Fruit fly (Drosophila melanogaster): ENCODE measurements around the gene CG7402.

The CG7402 gene

DNA sequence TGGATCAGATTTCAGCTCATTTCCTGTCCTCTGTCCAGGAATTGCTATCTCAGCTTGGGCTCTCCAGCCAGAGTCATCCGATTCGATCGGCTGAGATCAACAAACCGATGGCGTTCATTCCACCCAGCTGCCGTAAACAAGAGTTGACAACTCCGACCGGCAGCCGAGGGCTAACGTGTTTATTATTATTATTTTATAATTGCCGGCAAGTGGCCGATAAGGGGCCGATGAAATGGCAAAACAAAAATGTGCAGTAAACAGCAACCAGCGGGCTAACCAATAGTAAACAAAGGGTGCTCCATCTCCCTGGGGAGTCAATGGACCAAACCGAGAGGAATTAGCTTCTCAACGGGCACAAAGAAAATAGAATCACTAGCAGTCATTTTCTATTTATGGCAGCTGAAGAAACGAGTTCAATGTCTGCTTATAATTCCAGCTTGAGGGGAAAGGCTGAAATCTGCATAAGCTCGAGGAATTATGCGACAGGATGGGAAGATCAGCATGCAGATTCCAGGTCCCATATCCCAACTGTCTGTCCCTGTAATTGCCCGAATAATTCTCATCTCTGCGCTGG is 37.8 kb downstream of the CG7402 start:
- TF ChIP-seq dmrt93B (GFP tag; optimal IDR thresholded peaks at IDR 0.05) (no peak), sage (GFP tag; optimal IDR thresholded peaks at IDR 0.05) (peak; percentile 15), Hnf4 (GFP tag; optimal IDR thresholded peaks at IDR 0.05) (peak; percentile 7), jim (GFP tag; optimal IDR thresholded peaks at IDR 0.05) (no peak), brk (GFP tag; optimal IDR thresholded peaks at IDR 0.05) (no peak), pan (optimal IDR thresholded peaks at IDR 0.05) (no peak), br (GFP tag; optimal IDR thresholded peaks at IDR 0.05) (no peak), Jra (GFP tag; optimal IDR thresholded peaks at IDR 0.05) (no peak), ey (GFP tag; optimal IDR thresholded peaks at IDR 0.05) (peak; percentile 12), usp (GFP tag; optimal IDR thresholded peaks at IDR 0.05) (no peak), Rel (GFP tag; optimal IDR thresholded peaks at IDR 0.05) (no peak), Rel (tag; optimal IDR thresholded peaks at IDR 0.05) (peak; percentile 73), woc (GFP tag; optimal IDR thresholded peaks at IDR 0.05) (no peak), Hr78 (GFP tag; optimal IDR thresholded peaks at IDR 0.05) (no peak), Mio (GFP tag; optimal IDR thresholded peaks at IDR 0.05) (no peak), Vsx2 (GFP tag; optimal IDR thresholded peaks at IDR 0.05; ENCODE audit: partially characterized antibody) (no peak), CG9705 (GFP tag; optimal IDR thresholded peaks at IDR 0.05) (no peak), lola (GFP tag; optimal IDR thresholded peaks at IDR 0.05) (no peak), h (GFP tag; optimal IDR thresholded peaks at IDR 0.05) (peak; percentile 43), Abd-B (GFP tag; optimal IDR thresholded peaks at IDR 0.05) (no peak), sv (GFP tag; optimal IDR thresholded peaks at IDR 0.05) (no peak), tai (GFP tag; optimal IDR thresholded peaks at IDR 0.05) (peak; percentile 38), Hr83 (GFP tag; optimal IDR thresholded peaks at IDR 0.05; ENCODE audit: poor library complexity, severe bottlenecking) (no peak), psq (GFP tag; optimal IDR thresholded peaks at IDR 0.05) (no peak), GATAd (GFP tag; optimal IDR thresholded peaks at IDR 0.05) (no peak), Dif (GFP tag; optimal IDR thresholded peaks at IDR 0.05; ENCODE audit: partially characterized antibody) (no peak), HLH106 (tag; optimal IDR thresholded peaks at IDR 0.05) (peak; percentile 32), N (GFP tag; optimal IDR thresholded peaks at IDR 0.05) (no peak), Myc (optimal IDR thresholded peaks at IDR 0.05) (no peak), OdsH (GFP tag; optimal IDR thresholded peaks at IDR 0.05) (peak; percentile 1), CrebA (GFP tag; optimal IDR thresholded peaks at IDR 0.05; ENCODE audit: borderline replicate concordance) (peak; percentile 74), foxo (GFP tag; optimal IDR thresholded peaks at IDR 0.05) (no peak), Dfd (GFP tag; optimal IDR thresholded peaks at IDR 0.05) (no peak), dl (GFP tag; optimal IDR thresholded peaks at IDR 0.05; ENCODE audit: insufficient read depth in 1 of 2, partially characterized antibody in 2 of 2) (no peak), fru (GFP tag; optimal IDR thresholded peaks at IDR 0.05) (peak; percentile 16), Sp1 (GFP tag; optimal IDR thresholded peaks at IDR 0.05) (peak; percentile 32), dsf (GFP tag; optimal IDR thresholded peaks at IDR 0.05; ENCODE audit: borderline replicate concordance) (no peak), CG32264 (GFP tag; optimal IDR thresholded peaks at IDR 0.05) (no peak), rgr (GFP tag; optimal IDR thresholded peaks at IDR 0.05) (no peak)

DNA sequence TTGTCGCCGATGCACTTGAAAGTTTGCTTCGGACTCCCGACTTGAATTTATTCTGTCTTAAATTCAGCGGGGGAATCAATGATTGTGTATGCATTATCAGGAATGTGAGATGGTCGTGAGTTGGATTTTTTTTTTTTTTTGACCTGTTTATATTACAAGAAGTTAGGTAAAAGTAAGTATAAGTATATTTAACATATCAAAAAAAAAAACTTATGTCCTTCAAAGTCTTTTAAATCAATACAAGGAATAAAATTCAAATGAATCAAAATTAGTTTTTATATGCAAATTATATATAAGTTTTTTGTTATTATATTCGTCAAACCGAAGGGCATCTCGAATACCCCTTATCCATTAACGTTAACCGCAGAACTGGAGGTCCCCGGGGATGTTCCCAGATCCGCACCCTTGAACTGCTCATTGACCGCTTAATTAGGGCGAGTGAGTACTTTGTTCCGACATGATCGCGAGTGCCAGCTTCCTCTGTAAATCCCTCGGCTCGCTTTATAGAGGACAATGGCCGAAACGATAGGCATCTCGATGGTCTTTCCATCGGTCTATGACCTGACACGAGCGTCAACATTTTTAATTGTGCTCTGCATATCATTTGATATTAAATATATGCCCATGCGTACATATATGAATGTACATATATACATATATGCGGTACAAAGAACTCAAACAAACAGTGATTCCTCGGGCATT is 39.2 kb downstream of the CG7402 start:
- peak; percentile 8 for TF ChIP-seq rgr (GFP tag; optimal IDR thresholded peaks at IDR 0.05)
- no peak for TF ChIP-seq sage (GFP tag; optimal IDR thresholded peaks at IDR 0.05)
- TF ChIP-seq ey (GFP tag; optimal IDR thresholded peaks at IDR 0.05) = peak; percentile 9
- TF ChIP-seq psq (GFP tag; optimal IDR thresholded peaks at IDR 0.05) = peak; percentile 20
- TF ChIP-seq h (GFP tag; optimal IDR thresholded peaks at IDR 0.05) = peak; percentile 23
- peak; percentile 30 for TF ChIP-seq OdsH (GFP tag; optimal IDR thresholded peaks at IDR 0.05)
- TF ChIP-seq foxo (GFP tag; optimal IDR thresholded peaks at IDR 0.05) = peak in 1 of 2 experiments; percentile 14
- peak; percentile 12 for TF ChIP-seq dmrt93B (GFP tag; optimal IDR thresholded peaks at IDR 0.05)
- TF ChIP-seq Rel (GFP tag; optimal IDR thresholded peaks at IDR 0.05) = no peak
- peak; percentile 93 for TF ChIP-seq Rel (tag; optimal IDR thresholded peaks at IDR 0.05)
- no peak for TF ChIP-seq Vsx2 (GFP tag; optimal IDR thresholded peaks at IDR 0.05; ENCODE audit: partially characterized antibody)
- TF ChIP-seq fru (GFP tag; optimal IDR thresholded peaks at IDR 0.05) = peak; percentile 28
- no peak for TF ChIP-seq Abd-B (GFP tag; optimal IDR thresholded peaks at IDR 0.05)
